Fruit fly (Drosophila melanogaster): ENCODE data around the gene CG5984.

DNA sequence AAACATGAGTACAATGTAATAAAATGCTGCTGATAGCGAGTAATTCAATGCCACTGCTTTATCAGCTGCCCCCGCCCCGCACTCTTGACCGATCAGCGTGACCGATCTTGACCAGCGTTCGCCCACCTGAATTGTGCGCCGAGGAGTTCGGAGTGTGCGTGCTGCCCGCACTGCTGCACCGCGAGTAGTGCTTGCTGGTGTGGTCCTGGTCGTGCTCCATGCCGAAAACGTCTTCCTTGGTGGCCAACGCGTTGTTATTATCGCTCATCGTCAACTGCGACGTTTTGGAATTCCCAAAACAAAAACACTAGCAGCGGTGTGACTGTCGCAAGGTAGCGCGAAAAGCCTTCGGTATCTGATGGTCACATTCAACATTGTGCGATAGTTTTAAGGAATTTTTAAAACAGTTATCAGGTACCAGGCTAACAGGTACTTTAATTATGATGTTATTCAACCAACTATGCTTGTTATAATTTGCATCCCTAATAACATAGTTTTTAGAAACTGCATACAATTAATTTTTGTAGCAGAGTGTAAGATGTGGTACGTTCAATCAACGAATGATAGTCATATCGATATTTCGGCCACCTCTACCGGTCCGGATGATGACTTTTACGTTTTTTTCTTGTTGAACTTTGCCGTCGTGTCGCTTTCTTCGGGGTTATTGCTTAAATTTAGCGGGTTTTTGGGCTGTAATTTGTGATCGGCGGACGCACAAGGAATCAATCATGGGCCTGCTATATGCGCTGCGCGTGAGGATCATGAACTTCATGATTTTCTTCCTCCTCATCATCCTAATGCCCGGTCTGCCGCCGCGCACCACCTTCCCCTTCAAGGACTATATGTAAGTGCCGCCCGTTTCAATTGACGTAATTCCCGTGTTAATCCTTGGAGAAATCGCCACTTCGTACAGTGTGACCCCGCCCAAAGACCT lies 40.7 kb upstream of the CG5984 start, which contains the start of the genes bigmax and Hmu:
- no peak for TF ChIP-seq Hr39 (optimal IDR thresholded peaks at IDR 0.05)
- peak in 1 of 2 experiments; percentile 38 for TF ChIP-seq insv (GFP tag; optimal IDR thresholded peaks at IDR 0.05)
- TF ChIP-seq jigr1 (GFP tag; IDR thresholded peaks at IDR 0.05) = peak; percentile 74; the same call in 2 of the 3 replicates
- TF ChIP-seq CG2129 (GFP tag; IDR thresholded peaks at IDR 0.05; ENCODE audit: partially characterized antibody) = peak; percentile 87
